Worm (Caenorhabditis elegans) whole organism, young adult: ENCODE measurements around the gene C03B1.2.

Source experiments
- attf-3 ChIP-seq: fragments of 200-800 bp; sonication (Bioruptor generic); conservative IDR thresholded peaks from 2 replicates; pipeline ENCODE4 v1.3.6; 2022; ENCODE audit warnings: missing genetic modification reagents, missing genetic modification characterization, missing compliant biosample characterization
- dpl-1 ChIP-seq: fragments of 150-350 bp; optimal IDR thresholded peaks from 2 replicates; lab custom pipeline; 2014; ENCODE audit warnings: missing biosample characterization, missing genetic modification reagents, missing genetic modification characterization
- nhr-120 ChIP-seq: fragments of 200-800 bp; sonication (Bioruptor generic); IDR thresholded peaks from 2 replicates; pipeline ENCODE4 v1.3.6; 2022; ENCODE audit warnings: missing genetic modification characterization, missing compliant biosample characterization
- sea-2 ChIP-seq: fragments of 200-800 bp; sonication (Bioruptor generic); IDR thresholded peaks from 2 replicates; pipeline ENCODE4 v1.3.6; 2022; ENCODE audit warnings: missing genetic modification characterization, missing compliant biosample characterization
- unc-62 ChIP-seq: fragments of 150-350 bp; optimal IDR thresholded peaks from 2 replicates; lab custom pipeline; 2014; ENCODE audit warnings: missing biosample characterization, missing genetic modification reagents, missing genetic modification characterization
- ztf-18 ChIP-seq: sonication (generic microtip); optimal IDR thresholded peaks from 2 replicates; lab custom pipeline; 2016; ENCODE audit warnings: missing genotype, mild to moderate bottlenecking, missing genetic modification characterization, missing compliant biosample characterization

ce11 chrX:6371192-6372116 lies 1.6 kb downstream of the C03B1.2 start:
- TF ChIP-seq dpl-1 (GFP tag; lab: Kevin White, UChicago) (no peak), unc-62 (no peak), attf-3 (no peak), nhr-120 (GFP tag; lab: Robert Waterston, UW) (0 out of 2 replicates have a peak, but pooled peaks have one; percentile 65), ztf-18 (tag; lab: Kevin White, UChicago) (peak; percentile 62), sea-2 (GFP tag; lab: Robert Waterston, UW) (no peak)
